Worm (Caenorhabditis elegans): ENCODE measurements around the gene C07E3.8.

DNA sequence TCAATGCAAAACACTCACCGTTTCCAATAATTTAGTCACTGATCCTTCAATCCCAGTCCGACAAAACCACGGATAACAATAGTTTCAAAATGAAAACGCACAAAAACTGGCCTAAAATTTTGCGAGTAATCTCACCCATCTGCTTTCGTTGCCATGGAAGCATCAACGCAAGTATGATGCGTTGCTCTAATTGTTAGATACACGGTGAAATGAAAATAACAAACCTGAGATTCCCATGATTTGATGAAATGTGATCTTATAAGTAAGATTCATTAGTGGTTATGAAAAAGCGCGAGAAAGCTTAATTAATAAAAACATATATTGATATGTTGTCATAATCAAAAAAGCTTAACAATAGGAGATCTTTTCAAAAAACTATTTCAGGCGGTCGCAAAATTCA, 15.1 kb downstream of the C07E3.8 start, which contains the start of gene ceh-57:
- no peak for TF ChIP-seq tab-1 (GFP tag; IDR thresholded peaks at IDR 0.05)
- no peak for TF ChIP-seq klf-2 (GFP tag; conservative IDR thresholded peaks at IDR 0.05)
- no peak for TF ChIP-seq flt-1 (GFP tag; IDR thresholded peaks at IDR 0.05)
- TF ChIP-seq T22C8.4 (GFP tag; IDR thresholded peaks at IDR 0.05), result no peak
- no peak for TF ChIP-seq cog-1 (tag; optimal IDR thresholded peaks at IDR 0.05)

Measured in whole organism, midembryonic.